Fruit fly (Drosophila melanogaster): Measurements from ENCODE around the gene CG9641.

The CG9641 gene

dm6 chr2L:2999113-2999512 is 22.5 kb upstream of the CG9641 start, which contains the start of gene Ccdc85 (continued):
- TF ChIP-seq Sox100B (GFP tag; optimal IDR thresholded peaks at IDR 0.05) (no peak), ind (GFP tag; optimal IDR thresholded peaks at IDR 0.05) (no peak), CG30020 (tag; optimal IDR thresholded peaks at IDR 0.05) (peak; percentile 10), kni (GFP tag; optimal IDR thresholded peaks at IDR 0.05) (no peak), HLH3B (GFP tag; IDR thresholded peaks at IDR 0.05) (no peak), ato (GFP tag; IDR thresholded peaks at IDR 0.05; ENCODE audit: partially characterized antibody) (peak; percentile 99), maf-S (GFP tag; optimal IDR thresholded peaks at IDR 0.05) (no peak), D19B (GFP tag; optimal IDR thresholded peaks at IDR 0.05) (no peak), CG13424 (tag; optimal IDR thresholded peaks at IDR 0.05) (peak; percentile 14), lmd (GFP tag; IDR thresholded peaks at IDR 0.05) (no peak), B-H2 (GFP tag; optimal IDR thresholded peaks at IDR 0.05) (peak; percentile 30), CG12744 (GFP tag; optimal IDR thresholded peaks at IDR 0.05) (no peak), ham (GFP tag; IDR thresholded peaks at IDR 0.05) (no peak), ac (GFP tag; optimal IDR thresholded peaks at IDR 0.05) (no peak), Tbp (GFP tag; optimal IDR thresholded peaks at IDR 0.05) (no peak), CG17186 (GFP tag; optimal IDR thresholded peaks at IDR 0.05) (peak; percentile 43), chn (GFP tag; optimal IDR thresholded peaks at IDR 0.05) (no peak), peb (GFP tag; IDR thresholded peaks at IDR 0.05) (no peak), Jarid2 (GFP tag; optimal IDR thresholded peaks at IDR 0.05) (peak; percentile 94), tx (GFP tag; optimal IDR thresholded peaks at IDR 0.05) (no peak), tap (tag; optimal IDR thresholded peaks at IDR 0.05) (no peak), h (optimal IDR thresholded peaks at IDR 0.05) (no peak), CG11093 (GFP tag; IDR thresholded peaks at IDR 0.05) (no peak), D19A (tag; optimal IDR thresholded peaks at IDR 0.05) (no peak), unc-4 (GFP tag; IDR thresholded peaks at IDR 0.05; ENCODE audit: partially characterized antibody) (peak; percentile 90), Bgb (GFP tag; IDR thresholded peaks at IDR 0.05; ENCODE audit: partially characterized antibody) (peak; percentile 98), CG8290 (GFP tag; optimal IDR thresholded peaks at IDR 0.05) (peak; percentile 40), CG8290 (tag; optimal IDR thresholded peaks at IDR 0.05) (no peak), fd3F (GFP tag; optimal IDR thresholded peaks at IDR 0.05) (no peak), fru (optimal IDR thresholded peaks at IDR 0.05) (no peak), sc (optimal IDR thresholded peaks at IDR 0.05) (no peak), sc (GFP tag; optimal IDR thresholded peaks at IDR 0.05) (no peak), CG12299 (tag; optimal IDR thresholded peaks at IDR 0.05) (no peak), Atf-2 (GFP tag; optimal IDR thresholded peaks at IDR 0.05) (no peak), lbe (GFP tag; optimal IDR thresholded peaks at IDR 0.05) (peak; percentile 12), CG15011 (GFP tag; optimal IDR thresholded peaks at IDR 0.05) (no peak), Med (GFP tag) (peak; percentile 93), Usf (GFP tag; optimal IDR thresholded peaks at IDR 0.05) (no peak), Dp (GFP tag; optimal IDR thresholded peaks at IDR 0.05) (peak; percentile 67), CHES-1-like (GFP tag; optimal IDR thresholded peaks at IDR 0.05) (peak; percentile 17), Hsf (GFP tag; optimal IDR thresholded peaks at IDR 0.05) (peak; percentile 22), klu (GFP tag; IDR thresholded peaks at IDR 0.05) (no peak), jing (GFP tag; optimal IDR thresholded peaks at IDR 0.05) (no peak), CG8089 (GFP tag; optimal IDR thresholded peaks at IDR 0.05) (no peak), CG14014 (GFP tag; IDR thresholded peaks at IDR 0.05) (no peak), pho (GFP tag; optimal IDR thresholded peaks at IDR 0.05) (no peak), yki (optimal IDR thresholded peaks at IDR 0.05) (no peak), CG12071 (GFP tag; optimal IDR thresholded peaks at IDR 0.05) (no peak), dpn (GFP tag; optimal IDR thresholded peaks at IDR 0.05) (no peak), Spps (tag; optimal IDR thresholded peaks at IDR 0.05) (no peak), TFAM (GFP tag; optimal IDR thresholded peaks at IDR 0.05) (no peak), CG11456 (GFP tag; IDR thresholded peaks at IDR 0.05) (no peak), CG12391 (tag; optimal IDR thresholded peaks at IDR 0.05) (peak; percentile 24), Hmx (GFP tag; optimal IDR thresholded peaks at IDR 0.05) (no peak)

Data from whole organism, embryonic.